Worm (Caenorhabditis elegans) whole organism, L3 larva: Measurements from ENCODE around the gene djr-1.1.

Source experiments
- ama-1 ChIP-seq: fragments of 150-350 bp; optimal IDR thresholded peaks from 2 replicates; lab custom pipeline; 2018
- fos-1 ChIP-seq: fragments of 150-350 bp; optimal IDR thresholded peaks from 2 replicates; lab custom pipeline; 2014; ENCODE audit warnings: missing biosample characterization, missing genetic modification characterization
- hmg-11 ChIP-seq: sonication (generic microtip); optimal IDR thresholded peaks from 2 replicates; lab custom pipeline; 2016; ENCODE audit warnings: missing genetic modification characterization, missing compliant biosample characterization
- lin-39 ChIP-seq: fragments of 150-350 bp; optimal IDR thresholded peaks from 2 replicates; lab custom pipeline; 2018; ENCODE audit warnings: missing biosample characterization, missing genetic modification reagents, missing genetic modification characterization
- nfya-1 ChIP-seq: sonication (generic microtip); optimal IDR thresholded peaks from 2 replicates; lab custom pipeline; 2017; ENCODE audit warnings: missing genetic modification characterization, mild to moderate bottlenecking, missing compliant biosample characterization, antibody characterized with exemption, moderate library complexity; ENCODE audit not compliant: insufficient read depth
- nhr-11 ChIP-seq: fragments of 150-350 bp; optimal IDR thresholded peaks from 2 replicates; lab custom pipeline; 2014; ENCODE audit warnings: missing biosample characterization, missing genetic modification characterization
- nhr-12 ChIP-seq: fragments of 150-350 bp; optimal IDR thresholded peaks from 2 replicates; lab custom pipeline; 2014; ENCODE audit warnings: missing biosample characterization, missing genetic modification characterization
- nhr-67 ChIP-seq: fragments of 150-350 bp; optimal IDR thresholded peaks from 2 replicates; lab custom pipeline; 2014; ENCODE audit warnings: missing biosample characterization, missing genetic modification characterization
- nhr-76 ChIP-seq: fragments of 150-350 bp; sonication (generic microtip); optimal IDR thresholded peaks from 5 replicates; lab custom pipeline; 2014; ENCODE audit warnings: missing biosample characterization, missing genetic modification characterization
- unc-39 ChIP-seq: sonication (generic microtip); optimal IDR thresholded peaks from 4 replicates; lab custom pipeline; 2017; ENCODE audit warnings: missing biosample characterization, missing genetic modification characterization
- zag-1 ChIP-seq: fragments of 150-350 bp; optimal IDR thresholded peaks from 2 replicates; lab custom pipeline; 2014; ENCODE audit warnings: missing biosample characterization, missing genetic modification characterization
- ztf-11 ChIP-seq: fragments of 150-350 bp; optimal IDR thresholded peaks from 2 replicates; lab custom pipeline; 2014; ENCODE audit warnings: missing biosample characterization, missing genetic modification characterization

ce11 chrII:307154-307553 lies 16.8 kb downstream of the djr-1.1 start, which contains the start of gene K01A2.4:
- TF ChIP-seq nhr-76 (tag; lab: Kevin White, UChicago), result no peak
- TF ChIP-seq nhr-67 (tag; lab: Kevin White, UChicago), result no peak
- no peak for TF ChIP-seq hmg-11 (tag; lab: Kevin White, UChicago)
- no peak for TF ChIP-seq unc-39 (tag; lab: Kevin White, UChicago)
- no peak for TF ChIP-seq lin-39 (tag; lab: Kevin White, UChicago)
- no peak for TF ChIP-seq nfya-1
- no peak for TF ChIP-seq fos-1 (tag; lab: Kevin White, UChicago)
- TF ChIP-seq nhr-11 (tag; lab: Kevin White, UChicago), result no peak
- no peak for TF ChIP-seq zag-1
- TF ChIP-seq ztf-11, result no peak
- TF ChIP-seq nhr-12, result no peak
- no peak for TF ChIP-seq ama-1 (lab: Kevin White, UChicago)
